Fruit fly (Drosophila melanogaster): ENCODE data around the gene Polr2L.

dm6 chr3R:24719314-24720290 lies 2.3 kb downstream of the Polr2L start, which contains the start of the genes CG13630 and tok:
- no peak for TF ChIP-seq h (optimal IDR thresholded peaks at IDR 0.05)
- no peak for TF ChIP-seq salm (tag; optimal IDR thresholded peaks at IDR 0.05)
- peak; percentile 66 for TF ChIP-seq sens (GFP tag)
- no peak for TF ChIP-seq CG34376 (GFP tag; optimal IDR thresholded peaks at IDR 0.05)
- TF ChIP-seq tll (GFP tag; optimal IDR thresholded peaks at IDR 0.05), result no peak
- no peak for TF ChIP-seq CG2199 (GFP tag; IDR thresholded peaks at IDR 0.05)
- TF ChIP-seq NK7.1 (GFP tag; optimal IDR thresholded peaks at IDR 0.05), result no peak
- TF ChIP-seq gsb-n (tag; optimal IDR thresholded peaks at IDR 0.05), result peak; percentile 38
- no peak for TF ChIP-seq H2.0 (GFP tag; IDR thresholded peaks at IDR 0.05)
- TF ChIP-seq CG5953 (GFP tag; IDR thresholded peaks at IDR 0.05), result no peak
- TF ChIP-seq Oaz (GFP tag; IDR thresholded peaks at IDR 0.05), result no peak
- TF ChIP-seq Ets65A (GFP tag), result peak; percentile 9

Measured in whole organism, embryonic.